Worm (Caenorhabditis elegans) whole organism, late embryonic: ENCODE results near the gene C06A12.8.

Experiments used
- C08G9.2 ChIP-seq: sonication (generic microtip); optimal IDR thresholded peaks from 2 replicates; lab custom pipeline; 2016; ENCODE audit warnings: mild to moderate bottlenecking, missing genetic modification characterization, moderate library complexity, missing compliant biosample characterization
- C38D4.7 ChIP-seq: fragments of 200-800 bp; sonication (Bioruptor generic); optimal IDR thresholded peaks from 2 replicates; lab custom pipeline; 2018; ENCODE audit warnings: mild to moderate bottlenecking, missing genetic modification characterization, moderate library complexity, missing compliant biosample characterization
- K02D7.2 ChIP-seq: sonication (generic microtip); optimal IDR thresholded peaks from 2 replicates; lab custom pipeline; 2017; ENCODE audit warnings: mild to moderate bottlenecking, missing genetic modification characterization, missing compliant biosample characterization
- K09A11.1 ChIP-seq: sonication (generic microtip); optimal IDR thresholded peaks from 2 replicates; lab custom pipeline; 2017; ENCODE audit warnings: antibody characterized with exemption, mild to moderate bottlenecking, missing genetic modification characterization, missing compliant biosample characterization; ENCODE audit not compliant: insufficient read depth
- Y22D7AL.16 ChIP-seq: sonication (generic microtip); optimal IDR thresholded peaks from 2 replicates; lab custom pipeline; 2016; ENCODE audit warnings: missing genetic modification characterization, missing compliant biosample characterization
- ahr-1 ChIP-seq: sonication (generic microtip); optimal IDR thresholded peaks from 2 replicates; lab custom pipeline; 2016; ENCODE audit warnings: missing genetic modification characterization, missing compliant biosample characterization
- ceh-14 ChIP-seq: sonication (generic microtip); optimal IDR thresholded peaks from 2 replicates; lab custom pipeline; 2016; ENCODE audit warnings: missing genotype, missing genetic modification characterization, missing compliant biosample characterization
- ceh-18 ChIP-seq: sonication (generic microtip); optimal IDR thresholded peaks from 2 replicates; lab custom pipeline; 2016; ENCODE audit warnings: missing genetic modification characterization, missing compliant biosample characterization
- ceh-19 ChIP-seq: fragments of 200-800 bp; sonication (Bioruptor generic); optimal IDR thresholded peaks from 2 replicates; lab custom pipeline; 2018; ENCODE audit warnings: mild to moderate bottlenecking, missing genetic modification characterization, missing compliant biosample characterization
- ceh-2 ChIP-seq: sonication (generic microtip); optimal IDR thresholded peaks from 2 replicates; lab custom pipeline; 2016; ENCODE audit warnings: missing genotype, missing genetic modification characterization, missing compliant biosample characterization
- ceh-22 ChIP-seq: sonication (generic microtip); optimal IDR thresholded peaks from 2 replicates; lab custom pipeline; 2017; ENCODE audit warnings: missing biosample characterization, missing genetic modification characterization
- ceh-30 ChIP-seq: fragments of 150-350 bp; optimal IDR thresholded peaks from 2 replicates; lab custom pipeline; 2014; ENCODE audit warnings: missing biosample characterization, missing genetic modification characterization
- ceh-31 ChIP-seq: sonication (generic microtip); optimal IDR thresholded peaks from 2 replicates; lab custom pipeline; 2016; ENCODE audit warnings: missing genetic modification characterization, missing compliant biosample characterization
- ceh-34 ChIP-seq: sonication (generic microtip); optimal IDR thresholded peaks from 2 replicates; lab custom pipeline; 2016; ENCODE audit warnings: mild to moderate bottlenecking, missing genetic modification characterization, missing compliant biosample characterization
- ceh-45 ChIP-seq: fragments of 200-800 bp; sonication (Bioruptor generic); IDR thresholded peaks from 2 replicates; pipeline ENCODE4 v1.3.6; 2022; ENCODE audit warnings: missing genetic modification reagents, missing genetic modification characterization, missing compliant biosample characterization
- ceh-6 ChIP-seq: fragments of 200-800 bp; sonication (Bioruptor generic); optimal IDR thresholded peaks from 2 replicates; lab custom pipeline; 2018; ENCODE audit warnings: mild to moderate bottlenecking, missing genetic modification characterization, missing compliant biosample characterization
- ceh-9 ChIP-seq: sonication (generic microtip); optimal IDR thresholded peaks from 2 replicates; lab custom pipeline; 2016; ENCODE audit warnings: mild to moderate bottlenecking, missing genetic modification characterization, inconsistent platforms, missing compliant biosample characterization
- elt-2 ChIP-seq: sonication (generic microtip); optimal IDR thresholded peaks from 2 replicates; lab custom pipeline; 2016; ENCODE audit warnings: missing genetic modification reagents, missing genetic modification characterization, missing compliant biosample characterization
- elt-4 ChIP-seq: sonication (generic microtip); optimal IDR thresholded peaks from 2 replicates; lab custom pipeline; 2016; ENCODE audit warnings: missing genetic modification characterization, missing compliant biosample characterization
- eyg-1 ChIP-seq: sonication (generic microtip); optimal IDR thresholded peaks from 2 replicates; lab custom pipeline; 2016; ENCODE audit warnings: missing genotype, missing genetic modification characterization, missing compliant biosample characterization
- gmeb-2 ChIP-seq: sonication (generic microtip); optimal IDR thresholded peaks from 2 replicates; lab custom pipeline; 2016; ENCODE audit warnings: missing genetic modification characterization, inconsistent platforms, missing compliant biosample characterization
- hlh-15 ChIP-seq: sonication (generic microtip); optimal IDR thresholded peaks from 2 replicates; lab custom pipeline; 2016; ENCODE audit warnings: missing genetic modification characterization, missing compliant biosample characterization
- hlh-30 ChIP-seq: sonication (generic microtip); optimal IDR thresholded peaks from 2 replicates; lab custom pipeline; 2017; ENCODE audit warnings: antibody characterized with exemption, missing genetic modification characterization, missing compliant biosample characterization; ENCODE audit not compliant: insufficient read depth
- hlh-6 ChIP-seq: sonication (generic microtip); optimal IDR thresholded peaks from 2 replicates; lab custom pipeline; 2016; ENCODE audit warnings: missing genotype, missing genetic modification characterization, missing compliant biosample characterization
- hlh-8 ChIP-seq: sonication (generic microtip); optimal IDR thresholded peaks from 2 replicates; lab custom pipeline; 2016; ENCODE audit warnings: missing genotype, missing genetic modification characterization, missing compliant biosample characterization
- nfya-1 ChIP-seq: sonication (generic microtip); optimal IDR thresholded peaks from 2 replicates; lab custom pipeline; 2017; ENCODE audit warnings: missing genetic modification characterization, mild to moderate bottlenecking, missing compliant biosample characterization, antibody characterized with exemption, moderate library complexity
- nhr-11 ChIP-seq: fragments of 150-350 bp; optimal IDR thresholded peaks from 2 replicates; lab custom pipeline; 2014; ENCODE audit warnings: missing biosample characterization, missing genetic modification characterization
- nhr-232 ChIP-seq: sonication (generic microtip); optimal IDR thresholded peaks from 2 replicates; lab custom pipeline; 2016; ENCODE audit warnings: missing genetic modification characterization, missing compliant biosample characterization
- odd-2 ChIP-seq: sonication (generic microtip); optimal IDR thresholded peaks from 2 replicates; lab custom pipeline; 2017; ENCODE audit warnings: antibody characterized with exemption, mild to moderate bottlenecking, missing genetic modification characterization, missing compliant biosample characterization
- pat-9 ChIP-seq: fragments of 200-800 bp; sonication (Bioruptor generic); optimal IDR thresholded peaks from 2 replicates; lab custom pipeline; 2018; ENCODE audit warnings: mild to moderate bottlenecking, missing genetic modification characterization, moderate library complexity, missing compliant biosample characterization
- pha-4 ChIP-seq: fragments of 150-350 bp; optimal IDR thresholded peaks from 2 replicates; lab custom pipeline; 2018; ENCODE audit warnings: missing biosample characterization, missing genetic modification reagents, missing genetic modification characterization
- sdc-2 ChIP-seq: sonication (generic microtip); optimal IDR thresholded peaks from 2 replicates; lab custom pipeline; 2016; ENCODE audit warnings: missing genotype, missing genetic modification characterization, missing compliant biosample characterization
- sox-4 ChIP-seq: sonication (generic microtip); optimal IDR thresholded peaks from 2 replicates; lab custom pipeline; 2017; ENCODE audit warnings: mild to moderate bottlenecking, missing genetic modification characterization, inconsistent platforms, missing compliant biosample characterization
- tbx-2 ChIP-seq: sonication (generic microtip); optimal IDR thresholded peaks from 2 replicates; lab custom pipeline; 2016; ENCODE audit warnings: missing genetic modification characterization, missing compliant biosample characterization
- unc-42 ChIP-seq: sonication (generic microtip); optimal IDR thresholded peaks from 2 replicates; lab custom pipeline; 2016; ENCODE audit warnings: missing genotype, missing genetic modification characterization, missing compliant biosample characterization
- unc-55 ChIP-seq: sonication (generic microtip); optimal IDR thresholded peaks from 2 replicates; lab custom pipeline; 2017; ENCODE audit warnings: missing biosample characterization, missing genetic modification reagents, missing genetic modification characterization
- ztf-16 ChIP-seq: sonication (generic microtip); optimal IDR thresholded peaks from 2 replicates; lab custom pipeline; 2017; ENCODE audit warnings: missing genetic modification characterization, missing compliant biosample characterization

C06A12.8 gene

ce11 chrIV:17473034-17473433 is 35.9 kb downstream of the C06A12.8 start, which contains the start of gene gba-3:
Gene gba-3 (plus strand): TSS chrIV:17473334.
- no peak for TF ChIP-seq ceh-45 (GFP tag; lab: Robert Waterston, UW)
- TF ChIP-seq ceh-18 (tag; lab: Kevin White, UChicago): no peak
- no peak for TF ChIP-seq unc-55 (GFP tag; lab: Kevin White, UChicago)
- TF ChIP-seq K02D7.2 (tag; lab: Kevin White, UChicago): no peak
- TF ChIP-seq, all 69 proteins: peak for 0

- TF ChIP-seq ceh-14 (tag; lab: Kevin White, UChicago) (no peak), K02D7.2 (tag; lab: Kevin White, UChicago) (no peak), C38D4.7 (no peak), hlh-8 (tag; lab: Kevin White, UChicago) (no peak), ceh-19 (GFP tag; lab: Kevin White, UChicago) (no peak), hlh-6 (tag; lab: Kevin White, UChicago) (no peak), ceh-22 (tag; lab: Kevin White, UChicago) (no peak), ceh-30 (tag; lab: Kevin White, UChicago) (no peak), K09A11.1 (no peak), elt-2 (tag; lab: Kevin White, UChicago) (no peak), ceh-9 (tag; lab: Kevin White, UChicago) (no peak), nfya-1 (tag; lab: Kevin White, UChicago) (no peak), sdc-2 (no peak)
Measured at ce11 chrIV:17474047-17474446, 36.9 kb downstream of the C06A12.8 start.

ce11 chrIV:17475242-17475641 is 38.1 kb downstream of the C06A12.8 start, which contains the start of gene F11E6.9:
Gene F11E6.9 (minus strand): TSS chrIV:17475342.
- TF ChIP-seq ceh-6 (GFP tag; lab: Kevin White, UChicago): no peak
- no peak for TF ChIP-seq K09A11.1
- no peak for TF ChIP-seq hlh-15
- no peak for TF ChIP-seq elt-4 (tag; lab: Kevin White, UChicago)
- TF ChIP-seq hlh-30 (tag; lab: Kevin White, UChicago): no peak
- TF ChIP-seq odd-2 (tag; lab: Kevin White, UChicago): no peak
- TF ChIP-seq ztf-16: no peak
- no peak for TF ChIP-seq pat-9 (tag; lab: Kevin White, UChicago)
- TF ChIP-seq nfya-1 (tag; lab: Kevin White, UChicago): no peak
- TF ChIP-seq sox-4 (tag; lab: Kevin White, UChicago): no peak
- no peak for TF ChIP-seq Y22D7AL.16 (tag; lab: Kevin White, UChicago)
- no peak for TF ChIP-seq tbx-2 (tag; lab: Kevin White, UChicago)
- no peak for TF ChIP-seq unc-42 (tag; lab: Kevin White, UChicago)
- no peak for TF ChIP-seq nhr-232 (tag; lab: Kevin White, UChicago)
- TF ChIP-seq hlh-8 (tag; lab: Kevin White, UChicago): no peak
- no peak for TF ChIP-seq ceh-2 (tag; lab: Kevin White, UChicago)
- TF ChIP-seq ceh-14 (tag; lab: Kevin White, UChicago): no peak
- no peak for TF ChIP-seq ceh-34
- TF ChIP-seq C08G9.2: no peak

- TF ChIP-seq ceh-22 (tag; lab: Kevin White, UChicago) (no peak), elt-4 (tag; lab: Kevin White, UChicago) (no peak), ceh-6 (GFP tag; lab: Kevin White, UChicago) (no peak), ceh-34 (no peak), ahr-1 (no peak), nhr-11 (no peak), eyg-1 (no peak), gmeb-2 (no peak), pha-4 (tag; lab: Kevin White, UChicago) (no peak), ceh-31 (no peak)
Measured at ce11 chrIV:17475743-17476142, 38.6 kb downstream of the C06A12.8 start, which contains the start of gene grl-24. Gene grl-24 (minus strand): TSS chrIV:17475843.
